Fruit fly (Drosophila melanogaster) whole organism, prepupa: ENCODE results near the gene CG1440.

ENCODE experiments used
- CG10631 ChIP-seq: fragments of 200-800 bp; sonication (Bioruptor generic); optimal IDR thresholded peaks from 2 replicates; lab custom pipeline; 2016; ENCODE audit warnings: missing biosample characterization, missing genetic modification characterization
- CG11294 ChIP-seq: fragments of 200-800 bp; sonication (Bioruptor generic); IDR thresholded peaks from 2 replicates; pipeline ENCODE4 v1.3.6; 2022; ENCODE audit warnings: missing biosample characterization, missing genetic modification characterization
- CG11762 ChIP-seq: fragments of 200-800 bp; sonication (Bioruptor generic); optimal IDR thresholded peaks from 3 replicates; lab custom pipeline; 2016; ENCODE audit warnings: missing biosample characterization, missing genetic modification characterization; ENCODE audit not compliant: insufficient read depth
- CG15336 ChIP-seq: fragments of 200-800 bp; sonication (Bioruptor generic); IDR thresholded peaks from 2 replicates; pipeline ENCODE4 v1.3.6; 2022; ENCODE audit warnings: missing biosample characterization, missing genetic modification characterization
- CG1621 ChIP-seq: fragments of 200-800 bp; sonication (Bioruptor generic); optimal IDR thresholded peaks from 3 replicates; lab custom pipeline; 2018; ENCODE audit warnings: missing biosample characterization, mild to moderate bottlenecking, missing genetic modification characterization
- CG16779 ChIP-seq: fragments of 200-800 bp; sonication (Bioruptor generic); optimal IDR thresholded peaks from 3 replicates; lab custom pipeline; 2017; ENCODE audit warnings: missing biosample characterization, mild to moderate bottlenecking, missing genetic modification characterization
- CG3032 ChIP-seq: fragments of 200-800 bp; optimal IDR thresholded peaks from 2 replicates; lab custom pipeline; 2019; ENCODE audit warnings: missing biosample characterization, mild to moderate bottlenecking, missing genetic modification characterization, moderate library complexity
- CG32006 ChIP-seq: fragments of 200-800 bp; sonication (Bioruptor generic); optimal IDR thresholded peaks from 3 replicates; lab custom pipeline; 2017; ENCODE audit warnings: missing biosample characterization, mild to moderate bottlenecking, missing genetic modification characterization
- CG4318 ChIP-seq: fragments of 200-800 bp; sonication (Bioruptor generic); optimal IDR thresholded peaks from 3 replicates; lab custom pipeline; 2017; ENCODE audit warnings: missing biosample characterization, mild to moderate bottlenecking, missing genetic modification characterization
- CG6163 ChIP-seq: fragments of 200-800 bp; sonication (Bioruptor generic); IDR thresholded peaks from 3 replicates; pipeline ENCODE4 v1.3.6; 2022; ENCODE audit warnings: missing biosample characterization, missing genetic modification characterization
- CG6276 ChIP-seq: fragments of 200-800 bp; sonication (Bioruptor generic); optimal IDR thresholded peaks from 2 replicates; lab custom pipeline; 2017; ENCODE audit warnings: missing biosample characterization, mild to moderate bottlenecking, missing genetic modification characterization
- CG6792 ChIP-seq: fragments of 200-800 bp; sonication (Bioruptor generic); optimal IDR thresholded peaks from 3 replicates; lab custom pipeline; 2016; ENCODE audit warnings: missing biosample characterization, missing genetic modification characterization
- CG6808 ChIP-seq: fragments of 200-800 bp; sonication (Bioruptor generic); optimal IDR thresholded peaks from 3 replicates; lab custom pipeline; 2017; ENCODE audit warnings: missing biosample characterization, missing genetic modification characterization, mild to moderate bottlenecking, moderate library complexity, missing genetic modification reagents
- CG7368 ChIP-seq: fragments of 200-800 bp; sonication (Bioruptor generic); optimal IDR thresholded peaks from 3 replicates; lab custom pipeline; 2016; ENCODE audit warnings: missing biosample characterization, missing genetic modification characterization
- CG8119 ChIP-seq: fragments of 200-800 bp; sonication (Bioruptor generic); IDR thresholded peaks from 3 replicates; pipeline ENCODE4 v1.3.6; 2022; ENCODE audit warnings: missing biosample characterization, missing genetic modification characterization
- CG8632 ChIP-seq: fragments of 200-800 bp; sonication (Bioruptor generic); optimal IDR thresholded peaks from 3 replicates; lab custom pipeline; 2016; ENCODE audit warnings: missing biosample characterization, missing genetic modification characterization
- CG9139 ChIP-seq: fragments of 200-800 bp; sonication (Bioruptor generic); optimal IDR thresholded peaks from 3 replicates; lab custom pipeline; 2017; ENCODE audit warnings: missing biosample characterization, mild to moderate bottlenecking, missing genetic modification characterization
- Eip93F ChIP-seq: fragments of 200-800 bp; sonication (Bioruptor generic); optimal IDR thresholded peaks from 2 replicates; lab custom pipeline; 2016; ENCODE audit warnings: missing biosample characterization, mild to moderate bottlenecking, missing genetic modification characterization
- Ets21C ChIP-seq: fragments of 200-800 bp; sonication (Bioruptor generic); optimal IDR thresholded peaks from 3 replicates; lab custom pipeline; 2016; ENCODE audit warnings: missing biosample characterization, missing genetic modification characterization
- Ets96B ChIP-seq: fragments of 200-800 bp; optimal IDR thresholded peaks from 2 replicates; lab custom pipeline; 2019; ENCODE audit warnings: missing biosample characterization, mild to moderate bottlenecking, missing genetic modification characterization, moderate library complexity
- Gug ChIP-seq: fragments of 200-800 bp; sonication (Bioruptor generic); IDR thresholded peaks from 2 replicates; pipeline ENCODE4 v1.3.6; 2022; ENCODE audit warnings: missing biosample characterization, missing genetic modification characterization
- Hr39 ChIP-seq: fragments of 200-800 bp; sonication (Bioruptor generic); optimal IDR thresholded peaks from 2 replicates; lab custom pipeline; 2016; ENCODE audit warnings: missing biosample characterization, missing genetic modification characterization
- Met ChIP-seq: fragments of 200-800 bp; sonication (Bioruptor generic); optimal IDR thresholded peaks from 3 replicates; lab custom pipeline; 2016; ENCODE audit warnings: missing biosample characterization, missing genetic modification characterization
- OdsH ChIP-seq: fragments of 200-800 bp; sonication (Bioruptor generic); optimal IDR thresholded peaks from 3 replicates; lab custom pipeline; 2016; ENCODE audit warnings: missing biosample characterization, missing genetic modification characterization
- Smox ChIP-seq: fragments of 200-800 bp; sonication (Bioruptor generic); optimal IDR thresholded peaks from 3 replicates; lab custom pipeline; 2016; ENCODE audit warnings: missing biosample characterization, missing genetic modification characterization
- Sox102F ChIP-seq: fragments of 200-800 bp; sonication (Bioruptor generic); optimal IDR thresholded peaks from 2 replicates; lab custom pipeline; 2016; ENCODE audit warnings: missing biosample characterization, mild to moderate bottlenecking, missing genetic modification characterization
- achi ChIP-seq: fragments of 200-800 bp; sonication (Bioruptor generic); optimal IDR thresholded peaks from 3 replicates; lab custom pipeline; 2016; ENCODE audit warnings: missing biosample characterization, missing genetic modification characterization
- acj6 ChIP-seq: fragments of 200-800 bp; sonication (Bioruptor generic); optimal IDR thresholded peaks from 3 replicates; lab custom pipeline; 2016; ENCODE audit warnings: missing biosample characterization, missing genetic modification characterization
- cyc ChIP-seq: fragments of 200-800 bp; sonication (Bioruptor generic); optimal IDR thresholded peaks from 3 replicates; lab custom pipeline; 2016; ENCODE audit warnings: missing biosample characterization, missing genetic modification characterization
- dac ChIP-seq: fragments of 200-800 bp; sonication (Bioruptor generic); optimal IDR thresholded peaks from 2 replicates; lab custom pipeline; 2017; ENCODE audit warnings: missing biosample characterization, mild to moderate bottlenecking, missing genetic modification characterization
- dsx ChIP-seq: fragments of 200-800 bp; optimal IDR thresholded peaks from 3 replicates; lab custom pipeline; 2019; ENCODE audit warnings: missing biosample characterization, mild to moderate bottlenecking, missing genetic modification characterization, moderate library complexity; ENCODE audit not compliant: poor library complexity, severe bottlenecking
- eg ChIP-seq: fragments of 200-800 bp; sonication (Bioruptor generic); IDR thresholded peaks from 3 replicates; pipeline ENCODE4 v1.3.6; 2022; ENCODE audit warnings: missing biosample characterization, missing genetic modification characterization
- esn ChIP-seq: fragments of 200-800 bp; sonication (Bioruptor generic); optimal IDR thresholded peaks from 2 replicates; lab custom pipeline; 2016; ENCODE audit warnings: missing biosample characterization, mild to moderate bottlenecking, missing genetic modification characterization, moderate library complexity
- fd85E ChIP-seq: fragments of 200-800 bp; sonication (Bioruptor generic); optimal IDR thresholded peaks from 3 replicates; lab custom pipeline; 2016; ENCODE audit warnings: missing biosample characterization, missing genetic modification characterization
- fkh ChIP-seq: fragments of 200-800 bp; sonication (Bioruptor generic); optimal IDR thresholded peaks from 3 replicates; lab custom pipeline; 2017; ENCODE audit warnings: missing biosample characterization, mild to moderate bottlenecking, missing genetic modification characterization, moderate library complexity
- lz ChIP-seq: fragments of 200-800 bp; sonication (Bioruptor generic); optimal IDR thresholded peaks from 3 replicates; lab custom pipeline; 2016; ENCODE audit warnings: missing biosample characterization, missing genetic modification characterization
- pdm3 ChIP-seq: fragments of 200-800 bp; sonication (Bioruptor generic); optimal IDR thresholded peaks from 3 replicates; lab custom pipeline; 2016; ENCODE audit warnings: missing biosample characterization, missing genetic modification characterization
- salr ChIP-seq, 2 experiments: fragments of 200-800 bp; sonication (Bioruptor generic); optimal IDR thresholded peaks; 3 replicates each; lab custom pipeline; 2016 to 2018; ENCODE audit warnings: missing biosample characterization in 2 of 2, missing genetic modification characterization in 2 of 2, mild to moderate bottlenecking in 1 of 2
- spab ChIP-seq: fragments of 200-800 bp; sonication (Bioruptor generic); optimal IDR thresholded peaks from 2 replicates; lab custom pipeline; 2017; ENCODE audit warnings: missing biosample characterization, mild to moderate bottlenecking, missing genetic modification characterization, missing genetic modification reagents
- ss ChIP-seq, 2 experiments: fragments of 200-800 bp; sonication (Bioruptor generic); optimal IDR thresholded peaks; 2 replicates in 1 of 2; 3 replicates in 1 of 2; lab custom pipeline; 2017 to 2018; ENCODE audit warnings: mild to moderate bottlenecking in 2 of 2, missing biosample characterization in 2 of 2, missing genetic modification characterization in 2 of 2, moderate library complexity in 1 of 2
- svp ChIP-seq: fragments of 200-800 bp; sonication (Bioruptor generic); peaks from one replicate; lab custom pipeline; 2016; ENCODE audit warnings: missing biosample characterization, missing genetic modification characterization
- topi ChIP-seq: fragments of 200-800 bp; sonication (Bioruptor generic); optimal IDR thresholded peaks from 3 replicates; lab custom pipeline; 2016; ENCODE audit warnings: missing biosample characterization, missing genetic modification characterization
- vri ChIP-seq: fragments of 200-800 bp; sonication (Bioruptor generic); optimal IDR thresholded peaks from 3 replicates; lab custom pipeline; 2016; ENCODE audit warnings: missing biosample characterization, mild to moderate bottlenecking, missing genetic modification characterization

Gene CG1440

DNA sequence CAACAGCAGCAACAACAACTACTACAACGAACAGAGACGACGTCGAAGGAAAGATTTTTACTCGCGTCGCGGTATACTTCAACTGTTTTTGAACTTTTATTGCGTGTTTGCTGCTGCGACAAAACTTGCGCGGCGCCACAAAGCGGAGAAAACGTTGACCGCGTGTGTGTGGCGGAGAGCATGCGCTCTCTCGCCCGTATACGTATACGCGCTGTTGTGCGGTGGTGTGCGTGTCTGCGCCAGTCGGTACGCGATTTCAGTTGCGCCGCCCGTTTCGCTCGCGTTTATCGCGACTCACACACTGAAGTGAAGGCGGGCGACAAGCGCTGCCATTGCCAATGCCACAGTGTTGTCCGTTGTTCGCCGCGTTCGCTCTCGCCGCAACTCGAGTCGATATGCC, 27.1 kb upstream of the CG1440 start (continued):
- TF ChIP-seq CG32006 (GFP tag; lab: Kevin White, UChicago) (no peak), CG11762 (GFP tag; lab: Kevin White, UChicago) (peak; percentile 10), CG6276 (GFP tag; lab: Kevin White, UChicago) (peak; percentile 59), ss (GFP tag; optimal IDR thresholded peaks at IDR 0.05; lab: Kevin White, UChicago) (peak; percentile 88 to 92), OdsH (GFP tag; lab: Kevin White, UChicago) (no peak), Sox102F (GFP tag; lab: Kevin White, UChicago) (peak; percentile 74), svp (GFP tag; lab: Kevin White, UChicago) (no peak)

DNA sequence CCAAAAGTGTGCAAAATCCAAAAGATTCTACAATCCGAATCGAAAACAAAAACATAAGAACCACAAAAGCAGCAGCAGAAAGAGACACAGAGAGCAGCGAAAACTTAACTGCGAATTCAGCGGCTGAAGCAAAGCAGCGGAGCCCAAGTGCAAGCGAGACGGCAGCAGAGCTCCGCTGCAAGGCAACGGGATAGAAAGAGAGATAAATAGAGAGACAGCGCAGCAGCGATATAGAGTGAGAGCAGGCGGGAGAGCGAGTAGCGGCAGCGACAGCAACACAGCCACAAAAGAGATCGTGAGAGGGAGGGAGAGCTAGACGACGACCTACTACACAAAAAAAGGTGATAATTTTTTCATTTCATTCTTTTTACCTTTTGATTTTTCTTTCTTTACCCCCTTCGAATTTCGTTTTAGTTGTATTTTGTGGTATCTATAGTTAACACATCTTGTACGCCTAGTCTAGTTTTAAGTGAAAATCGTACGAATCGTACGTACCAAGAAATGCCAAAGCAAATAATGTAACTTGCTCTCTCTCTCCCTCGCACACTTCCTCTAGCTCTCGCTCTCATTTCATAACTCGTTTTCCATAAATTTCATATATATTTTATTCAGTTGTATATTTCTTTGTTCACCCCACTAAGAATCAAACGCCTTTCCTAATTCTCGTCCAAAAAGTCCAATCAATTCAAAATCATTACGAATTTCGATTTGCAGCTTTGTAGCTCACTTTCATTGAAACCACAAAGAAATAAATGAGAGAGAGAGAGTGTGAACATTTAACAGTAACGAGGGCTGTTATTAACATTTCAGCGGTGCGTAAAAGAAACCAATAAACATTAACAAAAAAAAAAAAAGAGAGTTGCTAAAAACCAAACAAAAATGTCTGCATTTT, 26.3 kb upstream of the CG1440 start:
- peak; percentile 83 for TF ChIP-seq CG15336 (GFP tag; lab: Robert Waterston, UW)
- TF ChIP-seq CG7368 (GFP tag; lab: Kevin White, UChicago) = peak; percentile 28
- peak; percentile 68 for TF ChIP-seq Gug
- TF ChIP-seq CG6276 (GFP tag; lab: Kevin White, UChicago) = peak; percentile 39
- peak; percentile 9 for TF ChIP-seq achi (GFP tag; lab: Kevin White, UChicago)
- no peak for TF ChIP-seq esn
- peak; percentile 67 for TF ChIP-seq CG8119 (GFP tag; lab: Robert Waterston, UW)
- TF ChIP-seq eg (GFP tag; lab: Robert Waterston, UW) = peak; percentile 83
- peak; percentile 20 for TF ChIP-seq CG32006 (GFP tag; lab: Kevin White, UChicago)
- TF ChIP-seq CG6808 (GFP tag; lab: Kevin White, UChicago) = peak; percentile 40
- TF ChIP-seq CG1621 (tag; lab: Kevin White, UChicago) = no peak
- peak; percentile 30 for TF ChIP-seq CG16779 (tag; lab: Kevin White, UChicago)
- no peak for TF ChIP-seq Met (GFP tag; lab: Kevin White, UChicago)
- peak; percentile 91 for TF ChIP-seq CG6163 (GFP tag; lab: Robert Waterston, UW)
- TF ChIP-seq CG9139 (GFP tag; lab: Kevin White, UChicago) = peak; percentile 50
- TF ChIP-seq CG3032 (tag; lab: Kevin White, UChicago) = peak; percentile 4
- TF ChIP-seq spab (GFP tag; lab: Kevin White, UChicago) = peak; percentile 10
- TF ChIP-seq ss (GFP tag; optimal IDR thresholded peaks at IDR 0.05; lab: Kevin White, UChicago) = peak; percentile 6 to 34
- no peak for TF ChIP-seq acj6 (GFP tag; lab: Kevin White, UChicago)
- TF ChIP-seq fd85E (GFP tag; lab: Kevin White, UChicago) = peak; percentile 70
- peak; percentile 17 for TF ChIP-seq svp (GFP tag; lab: Kevin White, UChicago)
- peak; percentile 4 for TF ChIP-seq fkh
- TF ChIP-seq CG8632 (GFP tag; lab: Kevin White, UChicago) = no peak
- TF ChIP-seq CG11294 (GFP tag; lab: Robert Waterston, UW) = peak; percentile 64; the same call in 1 of the 2 replicates
- TF ChIP-seq Ets96B = peak; percentile 26
- no peak for TF ChIP-seq pdm3 (GFP tag; lab: Kevin White, UChicago)

DNA sequence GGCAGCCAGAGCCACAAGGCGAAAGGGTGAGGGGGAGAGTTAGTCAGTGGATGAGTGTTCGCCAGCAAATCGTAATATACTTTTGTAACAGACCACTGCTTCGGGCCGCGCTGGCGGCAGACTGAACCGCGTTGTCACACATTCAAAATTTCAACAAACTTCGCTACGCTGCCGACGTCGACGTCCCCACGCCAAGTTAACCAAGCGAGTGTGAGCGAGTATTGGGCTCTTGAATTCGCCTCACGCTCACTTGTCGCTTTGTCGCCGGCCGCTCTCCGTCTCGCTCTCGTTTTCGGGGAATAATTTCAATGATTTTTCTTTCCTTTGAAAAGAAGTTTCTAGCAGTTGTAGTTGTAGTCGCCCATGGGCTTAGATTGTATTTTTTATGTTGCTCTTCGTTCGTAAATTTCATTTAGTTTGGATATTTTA, 25.3 kb upstream of the CG1440 start, which contains the start of gene lawc:
TSS of gene lawc (minus strand) at position 127 of the 429 bp plus-strand sequence.
- TF ChIP-seq svp (GFP tag; lab: Kevin White, UChicago) (peak; percentile 60), Eip93F (peak; percentile 89), Smox (peak; percentile 40), lz (peak; percentile 23), cyc (GFP tag; lab: Kevin White, UChicago) (no peak), fkh (peak; percentile 4), CG8119 (GFP tag; lab: Robert Waterston, UW) (peak; percentile 86), CG11294 (GFP tag; lab: Robert Waterston, UW) (peak; percentile 54; the same call in 1 of the 2 replicates), Ets96B (peak; percentile 13), CG32006 (GFP tag; lab: Kevin White, UChicago) (peak; percentile 2), vri (GFP tag; lab: Kevin White, UChicago) (peak; percentile 68), CG4318 (no peak), esn (peak; percentile 30), Hr39 (GFP tag; lab: Kevin White, UChicago) (no peak), Gug (0 out of 2 replicates have a peak, but pooled peaks have one; percentile 37), dac (no peak), dsx (GFP tag; lab: Kevin White, UChicago) (peak; percentile 61), ss (GFP tag; optimal IDR thresholded peaks at IDR 0.05; lab: Kevin White, UChicago) (peak; percentile 56 to 59), salr (GFP tag; optimal IDR thresholded peaks at IDR 0.05; lab: Kevin White, UChicago) (no peak), eg (GFP tag; lab: Robert Waterston, UW) (peak; percentile 85), CG6163 (GFP tag; lab: Robert Waterston, UW) (peak; percentile 91), CG6792 (no peak), CG10631 (GFP tag; lab: Kevin White, UChicago) (no peak), Ets21C (GFP tag; lab: Kevin White, UChicago) (no peak), topi (peak; percentile 53)
